Fruit fly (Drosophila melanogaster) whole organism: ENCODE data around the gene CG7694.

Source experiments
- CG8478 ChIP-seq: fragments of >200 bp; optimal IDR thresholded peaks from 2 replicates; lab custom pipeline; 2018; ENCODE audit warnings: inconsistent platforms
- Dll ChIP-seq: fragments of >200 bp; optimal IDR thresholded peaks from 2 replicates; lab custom pipeline; 2017
- EcR ChIP-seq, 2 experiments: fragments of >200 bp; optimal IDR thresholded peaks; 2 replicates each; lab custom pipeline; 2017; ENCODE audit warnings: missing biosample characterization in 2 of 2, missing genetic modification characterization in 2 of 2, missing genetic modification reagents in 2 of 2
- pan ChIP-seq: fragments of >200 bp; optimal IDR thresholded peaks from 2 replicates; lab custom pipeline; 2017
- psq ChIP-seq: fragments of >200 bp; optimal IDR thresholded peaks from 2 replicates; lab custom pipeline; 2017
- usp ChIP-seq: fragments of >200 bp; optimal IDR thresholded peaks from 2 replicates; lab custom pipeline; 2017; ENCODE audit warnings: missing biosample characterization, missing genetic modification characterization, mixed read lengths

CG7694 gene

dm6 chr3R:18628311-18628811, 55.5 kb downstream of the CG7694 start:
- TF ChIP-seq psq, result no peak
- no peak for TF ChIP-seq CG8478
- TF ChIP-seq pan, result no peak
- TF ChIP-seq Dll (lab: Kevin White, UChicago), result no peak
- TF ChIP-seq EcR (GFP tag; optimal IDR thresholded peaks at IDR 0.05; lab: Kevin White, UChicago), result no peak
- no peak for TF ChIP-seq usp (GFP tag; lab: Kevin White, UChicago)

DNA sequence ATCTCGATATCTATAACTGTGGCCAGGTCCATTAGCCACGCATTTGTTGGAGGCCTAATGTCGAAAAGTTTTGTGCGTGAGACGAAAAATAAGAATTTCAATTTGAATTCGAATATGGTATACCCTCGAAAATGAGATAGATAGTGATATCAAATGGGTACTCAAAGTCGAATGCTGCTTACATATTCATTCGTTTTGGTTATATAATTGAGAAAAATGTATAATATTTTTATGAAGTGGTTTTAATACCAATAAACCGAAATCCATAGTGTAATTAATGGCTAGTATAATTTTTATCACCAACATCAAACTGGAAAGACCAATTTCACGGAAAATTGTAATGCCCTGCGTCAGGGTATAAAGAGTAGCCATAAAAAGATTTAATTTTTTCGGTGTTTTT, 60.2 kb downstream of the CG7694 start:
- TF ChIP-seq EcR (GFP tag; optimal IDR thresholded peaks at IDR 0.05; lab: Kevin White, UChicago) (no peak), CG8478 (no peak), usp (GFP tag; lab: Kevin White, UChicago) (no peak), psq (no peak), Dll (lab: Kevin White, UChicago) (no peak), pan (no peak)

DNA sequence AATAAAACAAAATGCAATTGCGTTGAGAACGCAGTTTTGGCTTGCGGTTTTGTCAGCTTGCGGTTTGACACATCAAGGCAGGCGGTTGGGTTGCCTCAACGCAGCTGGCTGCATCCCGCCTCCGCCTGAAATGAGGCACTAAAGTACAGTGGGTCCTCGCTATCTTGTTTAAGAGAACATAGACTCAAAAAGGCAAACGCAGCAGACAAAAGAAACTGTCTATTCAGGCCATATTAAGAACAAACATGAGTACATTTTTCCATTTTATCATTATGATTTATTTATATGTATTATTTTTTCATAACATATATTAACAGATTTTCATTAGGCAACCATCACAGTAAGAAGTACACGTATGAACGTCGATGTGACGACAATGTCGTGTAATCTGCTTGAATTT, 66.8 kb downstream of the CG7694 start:
- TF ChIP-seq pan (no peak), Dll (lab: Kevin White, UChicago) (no peak), usp (GFP tag; lab: Kevin White, UChicago) (no peak), psq (no peak), EcR (GFP tag; optimal IDR thresholded peaks at IDR 0.05; lab: Kevin White, UChicago) (no peak), CG8478 (no peak)
